Worm (Caenorhabditis elegans) whole organism, L2 larva: ENCODE data around the gene phat-4.

ENCODE experiments used
- alr-1 ChIP-seq: fragments of 150-350 bp; optimal IDR thresholded peaks from 2 replicates; lab custom pipeline; 2014; ENCODE audit warnings: missing biosample characterization, missing genetic modification characterization
- ama-1 ChIP-seq: fragments of 150-350 bp; optimal IDR thresholded peaks from 2 replicates; lab custom pipeline; 2018; ENCODE audit warnings: inconsistent platforms
- ceh-82 ChIP-seq: fragments of 150-350 bp; optimal IDR thresholded peaks from 2 replicates; lab custom pipeline; 2014; ENCODE audit warnings: missing biosample characterization, missing genetic modification characterization
- nhr-11 ChIP-seq: fragments of 150-350 bp; optimal IDR thresholded peaks from 2 replicates; lab custom pipeline; 2014; ENCODE audit warnings: missing biosample characterization, missing genetic modification characterization
- nhr-237 ChIP-seq: fragments of 150-350 bp; optimal IDR thresholded peaks from 2 replicates; lab custom pipeline; 2014; ENCODE audit warnings: missing biosample characterization, missing genetic modification characterization
- unc-62 ChIP-seq: fragments of 150-350 bp; optimal IDR thresholded peaks from 2 replicates; lab custom pipeline; 2014; ENCODE audit warnings: missing biosample characterization, missing genetic modification reagents, missing genetic modification characterization

ce11 chrV:4175624-4176023 is 45.9 kb downstream of the phat-4 start, which contains the start of the genes coh-4 and pid-5:
- no peak for TF ChIP-seq ceh-82 (tag; lab: Kevin White, UChicago)
- TF ChIP-seq nhr-237 (tag; lab: Kevin White, UChicago), result no peak
- no peak for TF ChIP-seq alr-1 (tag; lab: Kevin White, UChicago)
- no peak for TF ChIP-seq nhr-11 (tag; lab: Kevin White, UChicago)
- no peak for TF ChIP-seq unc-62 (GFP tag; lab: Kevin White, UChicago)
- TF ChIP-seq ama-1 (lab: Kevin White, UChicago), result no peak
